Fruit fly (Drosophila melanogaster) whole organism, embryonic: Measurements from ENCODE around the gene pr.

ENCODE experiments used
- Ada2b ChIP-seq: fragments of 200-800 bp; sonication (Bioruptor generic); IDR thresholded peaks from 2 replicates; pipeline ENCODE4 v1.3.6; 2022; ENCODE audit warnings: missing biosample characterization, missing genetic modification characterization
- Awh ChIP-seq: fragments of 200-800 bp; sonication (Bioruptor generic); IDR thresholded peaks from 2 replicates; pipeline ENCODE4, ENCODE4 v1.3.6; 2022; ENCODE audit warnings: missing biosample characterization, missing genetic modification characterization
- Bteb2 ChIP-seq: fragments of 200-800 bp; sonication (Bioruptor generic); optimal IDR thresholded peaks from 2 replicates; lab custom pipeline; 2016; ENCODE audit warnings: missing biosample characterization, missing genetic modification characterization
- CG10274 ChIP-seq: fragments of 200-800 bp; sonication (Bioruptor generic); optimal IDR thresholded peaks from 3 replicates; lab custom pipeline; 2017; ENCODE audit warnings: missing biosample characterization, mild to moderate bottlenecking, missing genetic modification characterization
- CG10462 ChIP-seq: fragments of 200-800 bp; sonication (Bioruptor generic); optimal IDR thresholded peaks from 2 replicates; lab custom pipeline; 2016; ENCODE audit warnings: missing biosample characterization, missing genetic modification characterization
- CG11247 ChIP-seq: fragments of 200-800 bp; sonication (Bioruptor generic); IDR thresholded peaks from 2 replicates; pipeline ENCODE4 v1.3.6; 2022; ENCODE audit warnings: missing biosample characterization, missing genetic modification characterization
- CG12155 ChIP-seq: fragments of 200-800 bp; sonication (Bioruptor generic); optimal IDR thresholded peaks from 3 replicates; lab custom pipeline; 2016; ENCODE audit warnings: missing biosample characterization, missing genetic modification characterization
- CG14860 ChIP-seq: fragments of 200-800 bp; sonication (Bioruptor generic); IDR thresholded peaks from 3 replicates; pipeline ENCODE4 v1.3.6; 2022; ENCODE audit warnings: missing biosample characterization, missing genetic modification characterization; ENCODE audit not compliant: partially characterized antibody
- CG15601 ChIP-seq: fragments of 200-800 bp; sonication (Bioruptor generic); optimal IDR thresholded peaks from 3 replicates; lab custom pipeline; 2019; ENCODE audit warnings: missing biosample characterization, mild to moderate bottlenecking, missing genetic modification characterization, moderate library complexity
- CG16863 ChIP-seq: fragments of 200-800 bp; sonication (Bioruptor generic); optimal IDR thresholded peaks from 3 replicates; lab custom pipeline; 2016; ENCODE audit warnings: missing biosample characterization, missing genetic modification characterization
- CG31388 ChIP-seq: fragments of 200-800 bp; sonication (Bioruptor generic); optimal IDR thresholded peaks from 2 replicates; lab custom pipeline; 2016; ENCODE audit warnings: missing biosample characterization, missing genetic modification characterization
- CG3163 ChIP-seq: fragments of 200-800 bp; sonication (Bioruptor generic); optimal IDR thresholded peaks from 3 replicates; lab custom pipeline; 2016; ENCODE audit warnings: missing biosample characterization, missing genetic modification characterization
- CG32767 ChIP-seq: fragments of 200-800 bp; sonication (Bioruptor generic); IDR thresholded peaks from 2 replicates; pipeline ENCODE4 v1.3.6; 2022; ENCODE audit warnings: missing biosample characterization, missing genetic modification characterization
- CG5953 ChIP-seq: fragments of 200-800 bp; sonication (Bioruptor generic); IDR thresholded peaks from 2 replicates; pipeline ENCODE4 v1.3.6; 2022; ENCODE audit warnings: missing biosample characterization, missing genetic modification characterization
- CG6254 ChIP-seq: fragments of 200-800 bp; sonication (Bioruptor generic); optimal IDR thresholded peaks from 3 replicates; lab custom pipeline; 2017; ENCODE audit warnings: mild to moderate bottlenecking, missing biosample characterization, missing genetic modification reagents, missing genetic modification characterization
- CG7786 ChIP-seq: fragments of 200-800 bp; sonication (Bioruptor generic); optimal IDR thresholded peaks from 2 replicates; lab custom pipeline; 2016; ENCODE audit warnings: missing biosample characterization, missing genetic modification characterization
- CG7963 ChIP-seq: fragments of 200-800 bp; sonication (Bioruptor generic); IDR thresholded peaks from 3 replicates; pipeline ENCODE4 v1.3.6; 2022; ENCODE audit warnings: missing biosample characterization, missing genetic modification characterization; ENCODE audit not compliant: partially characterized antibody
- CG8359 ChIP-seq: fragments of 200-800 bp; sonication (Bioruptor generic); optimal IDR thresholded peaks from 2 replicates; lab custom pipeline; 2017; ENCODE audit warnings: missing biosample characterization, mild to moderate bottlenecking, missing genetic modification characterization, borderline replicate concordance
- CG9727 ChIP-seq: fragments of 200-800 bp; sonication (Bioruptor generic); optimal IDR thresholded peaks from 3 replicates; lab custom pipeline; 2017; ENCODE audit warnings: missing biosample characterization, mild to moderate bottlenecking, missing genetic modification characterization
- CTCF ChIP-seq: fragments of 200-800 bp; sonication (Bioruptor generic); optimal IDR thresholded peaks from 2 replicates; lab custom pipeline; 2017; ENCODE audit warnings: missing biosample characterization, mild to moderate bottlenecking, missing genetic modification characterization, moderate library complexity
- Doc2 ChIP-seq: fragments of 200-800 bp; sonication (Bioruptor generic); IDR thresholded peaks from 2 replicates; pipeline ENCODE4 v1.3.6; 2022; ENCODE audit warnings: missing biosample characterization, missing genetic modification characterization
- Eip74EF ChIP-seq, 2 experiments: fragments of 200-800 bp in 1 of 2; fragments of >200 bp in 1 of 2; sonication (Bioruptor generic) in 1 of 2; optimal IDR thresholded peaks; 2 replicates each; lab custom pipeline; 2017 to 2019; ENCODE audit warnings: missing biosample characterization in 2 of 2, missing genetic modification characterization in 2 of 2, mild to moderate bottlenecking in 1 of 2, moderate library complexity in 1 of 2
- Elba2 ChIP-seq: fragments of 200-800 bp; sonication (Bioruptor generic); optimal IDR thresholded peaks from 3 replicates; lab custom pipeline; 2016; ENCODE audit warnings: missing biosample characterization, missing genetic modification characterization
- Gug ChIP-seq: fragments of 200-800 bp; sonication (Bioruptor generic); IDR thresholded peaks from 4 replicates; pipeline ENCODE4 v1.3.6; 2022; ENCODE audit warnings: missing biosample characterization, missing genetic modification characterization
- HLH3B ChIP-seq: fragments of 200-800 bp; sonication (Bioruptor generic); IDR thresholded peaks from 2 replicates; pipeline ENCODE4 v1.3.6; 2022; ENCODE audit warnings: missing biosample characterization, missing genetic modification characterization
- MESR4 ChIP-seq: fragments of 200-800 bp; sonication (Bioruptor generic); optimal IDR thresholded peaks from 2 replicates; lab custom pipeline; 2018; ENCODE audit warnings: missing biosample characterization, mild to moderate bottlenecking, missing genetic modification characterization, moderate library complexity
- Mad ChIP-seq: fragments of 200-800 bp; sonication (Bioruptor generic); optimal IDR thresholded peaks from 2 replicates; lab custom pipeline; 2016; ENCODE audit warnings: missing biosample characterization, missing genetic modification characterization
- Med ChIP-seq: fragments of 200-800 bp; sonication (Bioruptor generic); peaks from one replicate; lab custom pipeline; 2016; ENCODE audit warnings: missing biosample characterization, missing genetic modification characterization, mild to moderate bottlenecking, inconsistent platforms, moderate library complexity
- NK7.1 ChIP-seq: fragments of 200-800 bp; sonication (Bioruptor generic); optimal IDR thresholded peaks from 3 replicates; lab custom pipeline; 2016; ENCODE audit warnings: missing biosample characterization, missing genetic modification characterization
- Sox102F ChIP-seq: fragments of 200-800 bp; sonication (Bioruptor generic); optimal IDR thresholded peaks from 2 replicates; lab custom pipeline; 2018; ENCODE audit warnings: missing biosample characterization, mild to moderate bottlenecking, missing genetic modification characterization, moderate library complexity
- Spps ChIP-seq: fragments of 200-800 bp; sonication (Bioruptor generic); optimal IDR thresholded peaks from 2 replicates; lab custom pipeline; 2018; ENCODE audit warnings: missing biosample characterization, mild to moderate bottlenecking, missing genetic modification characterization
- Ssrp ChIP-seq: fragments of 200-800 bp; sonication (Bioruptor generic); optimal IDR thresholded peaks from 2 replicates; lab custom pipeline; 2018; ENCODE audit warnings: missing biosample characterization, mild to moderate bottlenecking, missing genetic modification characterization, moderate library complexity
- az2 ChIP-seq: fragments of 200-800 bp; sonication (Bioruptor generic); optimal IDR thresholded peaks from 3 replicates; lab custom pipeline; 2016; ENCODE audit warnings: missing biosample characterization, missing genetic modification characterization
- crol ChIP-seq: fragments of 200-800 bp; sonication (Bioruptor generic); IDR thresholded peaks from 2 replicates; pipeline ENCODE4 v1.3.6; 2022; ENCODE audit warnings: missing biosample characterization, missing genetic modification characterization
- gce ChIP-seq: fragments of 200-800 bp; sonication (Bioruptor generic); IDR thresholded peaks from 3 replicates; pipeline ENCODE4 v1.3.6; 2022; ENCODE audit warnings: missing biosample characterization, missing genetic modification characterization
- hbn ChIP-seq: fragments of 200-800 bp; sonication (Bioruptor generic); IDR thresholded peaks from 2 replicates; pipeline ENCODE4 v1.3.6; 2022; ENCODE audit warnings: missing biosample characterization, missing genetic modification characterization; ENCODE audit not compliant: partially characterized antibody
- lbe ChIP-seq: fragments of 200-800 bp; sonication (Bioruptor generic); optimal IDR thresholded peaks from 2 replicates; lab custom pipeline; 2016; ENCODE audit warnings: missing biosample characterization, mild to moderate bottlenecking, missing genetic modification characterization
- luna ChIP-seq: fragments of 200-800 bp; sonication (Bioruptor generic); optimal IDR thresholded peaks from 2 replicates; lab custom pipeline; 2016; ENCODE audit warnings: missing biosample characterization, missing genetic modification characterization
- nerfin-1 ChIP-seq: fragments of 200-800 bp; sonication (Bioruptor generic); optimal IDR thresholded peaks from 3 replicates; lab custom pipeline; 2019; ENCODE audit warnings: missing biosample characterization, mild to moderate bottlenecking, missing genetic modification characterization, moderate library complexity
- nerfin-2 ChIP-seq: fragments of 200-800 bp; sonication (Bioruptor generic); IDR thresholded peaks from 2 replicates; pipeline ENCODE4 v1.3.6; 2022; ENCODE audit warnings: missing biosample characterization, missing genetic modification characterization; ENCODE audit not compliant: partially characterized antibody
- nmo ChIP-seq: fragments of 200-800 bp; sonication (Bioruptor generic); optimal IDR thresholded peaks from 2 replicates; lab custom pipeline; 2018; ENCODE audit warnings: missing biosample characterization, mild to moderate bottlenecking, missing genetic modification characterization, moderate library complexity
- onecut ChIP-seq: fragments of 200-800 bp; sonication (Bioruptor generic); IDR thresholded peaks from 2 replicates; pipeline ENCODE4 v1.3.6; 2022; ENCODE audit warnings: missing biosample characterization, missing genetic modification characterization
- peb ChIP-seq: fragments of 200-800 bp; sonication (Bioruptor generic); IDR thresholded peaks from 2 replicates; pipeline ENCODE4 v1.3.6; 2022; ENCODE audit warnings: missing biosample characterization, missing genetic modification characterization
- scrt ChIP-seq: fragments of 200-800 bp; sonication (Bioruptor generic); optimal IDR thresholded peaks from 2 replicates; lab custom pipeline; 2018; ENCODE audit warnings: missing biosample characterization, mild to moderate bottlenecking, missing genetic modification characterization, moderate library complexity
- stc ChIP-seq: fragments of 200-800 bp; sonication (Bioruptor generic); IDR thresholded peaks from 2 replicates; pipeline ENCODE4 v1.3.6; 2022; ENCODE audit warnings: missing biosample characterization, missing genetic modification characterization
- tin ChIP-seq: fragments of 200-800 bp; sonication (Bioruptor generic); optimal IDR thresholded peaks from 3 replicates; lab custom pipeline; 2016; ENCODE audit warnings: missing biosample characterization, missing genetic modification characterization
- trh ChIP-seq: fragments of 200-800 bp; sonication (Bioruptor generic); optimal IDR thresholded peaks from 2 replicates; lab custom pipeline; 2016; ENCODE audit warnings: missing biosample characterization, missing genetic modification characterization
- ttk ChIP-seq: fragments of 200-800 bp; sonication (Bioruptor generic); IDR thresholded peaks from 2 replicates; pipeline ENCODE4 v2.1.2; 2022; ENCODE audit warnings: missing biosample characterization, missing genetic modification characterization
- zf30C ChIP-seq: fragments of 200-800 bp; sonication (Bioruptor generic); optimal IDR thresholded peaks from 3 replicates; lab custom pipeline; 2018; ENCODE audit warnings: missing biosample characterization, mild to moderate bottlenecking, missing genetic modification characterization

Gene pr

DNA sequence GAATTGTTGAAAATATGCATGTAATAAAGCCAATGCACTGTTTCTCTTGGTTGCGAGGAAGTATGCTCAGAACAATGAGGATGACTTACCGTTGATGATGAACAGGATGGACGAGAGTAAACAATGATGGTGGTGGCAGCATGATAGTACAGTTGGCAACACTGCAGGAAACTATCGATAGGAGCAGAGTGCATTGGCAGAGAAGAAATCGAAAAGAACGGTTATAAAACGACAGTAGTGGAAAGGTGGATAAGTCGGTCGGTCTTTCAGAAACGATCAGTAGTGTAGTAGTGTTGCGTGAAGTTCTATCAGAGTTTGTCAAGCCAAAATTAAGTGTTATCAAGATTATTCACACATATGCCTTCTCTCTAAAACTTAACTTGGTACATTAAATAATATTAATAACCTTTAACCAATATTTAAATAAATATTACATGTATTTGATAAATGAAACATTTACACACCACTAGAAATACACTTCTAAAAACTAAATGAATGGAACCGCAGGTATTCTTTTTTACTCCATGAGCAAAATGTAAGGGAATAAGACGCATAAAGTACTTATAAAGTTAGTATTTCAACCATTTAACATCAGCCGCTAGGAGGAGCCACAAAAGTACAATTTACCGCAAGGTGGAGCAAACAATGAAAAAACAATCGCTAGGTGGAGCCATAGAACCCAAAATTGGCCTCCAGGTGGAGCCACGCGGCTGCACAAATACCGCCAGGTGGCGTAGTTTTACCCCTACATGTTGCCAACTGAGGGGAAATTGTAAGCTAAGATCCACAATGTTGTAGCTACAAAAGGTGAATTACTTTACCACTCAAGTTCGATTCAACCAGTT lies 45.4 kb upstream of the pr start (continued):
- TF ChIP-seq nmo (GFP tag; lab: Kevin White, UChicago) (peak; percentile 81), trh (peak; percentile 73), hbn (peak; percentile 55), CG10462 (GFP tag; lab: Kevin White, UChicago) (peak; percentile 68), CG16863 (GFP tag; lab: Kevin White, UChicago) (peak; percentile 92), onecut (GFP tag; lab: Robert Waterston, UW) (peak; percentile 95), CG32767 (no peak), peb (GFP tag; lab: Robert Waterston, UW) (peak; percentile 72), MESR4 (GFP tag; lab: Kevin White, UChicago) (no peak), CG7963 (peak; percentile 61; the same call in 2 of the 3 replicates), ttk (GFP tag; lab: Robert Waterston, UW) (peak; percentile 85), scrt (GFP tag; lab: Kevin White, UChicago) (peak; percentile 6), tin (peak; percentile 97), nerfin-2 (GFP tag; lab: Robert Waterston, UW) (peak; percentile 62), luna (GFP tag; lab: Kevin White, UChicago) (peak; percentile 87), CG6254 (GFP tag; lab: Kevin White, UChicago) (peak; percentile 26), Sox102F (GFP tag; lab: Kevin White, UChicago) (peak; percentile 88), crol (no peak), Eip74EF (GFP tag; optimal IDR thresholded peaks at IDR 0.05; lab: Kevin White, UChicago) (no peak), Gug (GFP tag; lab: Robert Waterston, UW) (peak; percentile 97), CTCF (GFP tag; lab: Kevin White, UChicago) (peak; percentile 100), CG14860 (GFP tag; lab: Robert Waterston, UW) (peak; percentile 57; the same call in 2 of the 3 replicates), CG5953 (GFP tag; lab: Robert Waterston, UW) (peak; percentile 81), CG9727 (peak; percentile 85), CG7786 (GFP tag; lab: Kevin White, UChicago) (peak; percentile 82), CG3163 (GFP tag; lab: Kevin White, UChicago) (peak; percentile 82), CG11247 (GFP tag; lab: Robert Waterston, UW) (peak; percentile 98), Doc2 (GFP tag; lab: Robert Waterston, UW) (peak; percentile 83), nerfin-1 (tag; lab: Kevin White, UChicago) (no peak), az2 (GFP tag; lab: Kevin White, UChicago) (peak; percentile 95), lbe (GFP tag; lab: Kevin White, UChicago) (no peak), Mad (GFP tag; lab: Kevin White, UChicago) (peak; percentile 76), Bteb2 (peak; percentile 69), Awh (GFP tag; lab: Robert Waterston, UW) (peak; percentile 91), gce (GFP tag; lab: Robert Waterston, UW) (peak; percentile 83; the same call in 2 of the 3 replicates), stc (no peak; the same call in 1 of the 2 replicates), CG8359 (GFP tag; lab: Kevin White, UChicago) (no peak), CG10274 (GFP tag; lab: Kevin White, UChicago) (peak; percentile 14), Med (GFP tag; lab: Kevin White, UChicago) (peak; percentile 99), Spps (tag; lab: Kevin White, UChicago) (no peak), Ada2b (GFP tag; lab: Robert Waterston, UW) (peak; percentile 81), CG12155 (GFP tag; lab: Kevin White, UChicago) (peak; percentile 82), NK7.1 (GFP tag; lab: Kevin White, UChicago) (peak; percentile 90), zf30C (peak; percentile 93), Elba2 (peak; percentile 38), HLH3B (GFP tag; lab: Robert Waterston, UW) (peak; percentile 92), Ssrp (tag; lab: Kevin White, UChicago) (peak; percentile 61), CG31388 (peak; percentile 83), CG15601 (tag; lab: Kevin White, UChicago) (peak; percentile 64)
